Fruit fly (Drosophila melanogaster) whole organism, pupa: ENCODE results near the gene CG7548.

Experiments
- CG12605 ChIP-seq: fragments of 200-800 bp; sonication (Bioruptor generic); IDR thresholded peaks from 2 replicates; pipeline ENCODE4 v1.3.6; 2022; ENCODE audit warnings: missing biosample characterization, missing genetic modification characterization
- CG13204 ChIP-seq: fragments of 200-800 bp; sonication (Bioruptor generic); optimal IDR thresholded peaks from 2 replicates; lab custom pipeline; 2018; ENCODE audit warnings: missing biosample characterization, mild to moderate bottlenecking, missing genetic modification characterization, moderate library complexity
- CG14655 ChIP-seq: fragments of 200-800 bp; sonication (Bioruptor generic); optimal IDR thresholded peaks from 3 replicates; lab custom pipeline; 2017; ENCODE audit warnings: mild to moderate bottlenecking, missing biosample characterization, missing genetic modification reagents, missing genetic modification characterization
- CG15710 ChIP-seq: fragments of 200-800 bp; sonication (Bioruptor generic); optimal IDR thresholded peaks from 2 replicates; lab custom pipeline; 2018; ENCODE audit warnings: missing biosample characterization, mild to moderate bottlenecking, missing genetic modification characterization, moderate library complexity
- CG17806 ChIP-seq: fragments of 200-800 bp; sonication (Bioruptor generic); optimal IDR thresholded peaks from 2 replicates; lab custom pipeline; 2018; ENCODE audit warnings: missing biosample characterization, mild to moderate bottlenecking, missing genetic modification characterization, moderate library complexity
- EcR ChIP-seq: fragments of 200-800 bp; sonication (Bioruptor generic); optimal IDR thresholded peaks from 3 replicates; lab custom pipeline; 2019; ENCODE audit warnings: missing biosample characterization, missing genetic modification characterization, mild to moderate bottlenecking, moderate library complexity, missing genetic modification reagents
- Ets98B ChIP-seq: fragments of 200-800 bp; sonication (Bioruptor generic); IDR thresholded peaks from 2 replicates; pipeline ENCODE4 v1.3.6; 2022; ENCODE audit warnings: missing biosample characterization, missing genetic modification characterization
- Pif1A ChIP-seq: fragments of 200-800 bp; sonication (Bioruptor generic); optimal IDR thresholded peaks from 3 replicates; lab custom pipeline; 2016; ENCODE audit warnings: missing biosample characterization, missing genetic modification characterization
- Pif1B ChIP-seq: fragments of 200-800 bp; sonication (Bioruptor generic); optimal IDR thresholded peaks from 3 replicates; lab custom pipeline; 2016; ENCODE audit warnings: missing biosample characterization, missing genetic modification characterization
- Snoo ChIP-seq: fragments of 200-800 bp; sonication (Bioruptor generic); optimal IDR thresholded peaks from 3 replicates; lab custom pipeline; 2017; ENCODE audit warnings: missing biosample characterization, mild to moderate bottlenecking, missing genetic modification characterization, inconsistent platforms
- fd96Ca ChIP-seq: fragments of 200-800 bp; sonication (Bioruptor generic); IDR thresholded peaks from 3 replicates; pipeline ENCODE4 v1.3.6; 2022; ENCODE audit warnings: missing biosample characterization, missing genetic modification characterization
- gl ChIP-seq: fragments of 200-800 bp; sonication (Bioruptor generic); optimal IDR thresholded peaks from 2 replicates; lab custom pipeline; 2018; ENCODE audit warnings: missing biosample characterization, mild to moderate bottlenecking, missing genetic modification characterization

DNA sequence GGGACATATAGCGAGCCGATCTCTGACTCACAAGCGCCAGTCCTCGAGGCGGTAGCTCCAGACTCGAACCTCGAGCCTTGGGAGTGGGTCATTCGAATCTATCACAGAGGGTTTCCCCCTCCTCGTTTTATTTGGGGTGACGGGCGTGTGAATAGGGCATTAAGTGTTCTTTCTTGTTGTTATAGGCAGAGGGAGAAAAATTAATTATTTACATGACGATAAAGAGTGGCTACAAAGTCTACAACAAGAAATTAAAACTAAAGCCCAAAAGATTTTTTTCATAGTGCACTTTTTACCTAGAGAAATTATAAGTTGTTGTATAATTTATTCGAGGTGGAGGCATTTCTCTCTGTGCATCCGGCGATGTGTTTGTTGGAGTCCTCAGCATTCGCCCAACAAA lies 46.4 kb upstream of the CG7548 start:
- TF ChIP-seq Pif1A (GFP tag; lab: Kevin White, UChicago): no peak
- no peak for TF ChIP-seq gl (tag; lab: Kevin White, UChicago)
- TF ChIP-seq EcR (GFP tag; lab: Kevin White, UChicago): no peak
- no peak for TF ChIP-seq CG12605 (GFP tag; lab: Robert Waterston, UW)
- TF ChIP-seq CG15710: no peak
- TF ChIP-seq Pif1B (GFP tag; lab: Kevin White, UChicago): no peak
- no peak for TF ChIP-seq Snoo
- no peak for TF ChIP-seq fd96Ca
- no peak for TF ChIP-seq CG14655 (GFP tag; lab: Kevin White, UChicago)
- no peak for TF ChIP-seq CG13204 (GFP tag; lab: Kevin White, UChicago)
- 0 out of 2 replicates have a peak, but pooled peaks have one; percentile 10 for TF ChIP-seq Ets98B (GFP tag; lab: Robert Waterston, UW)
- TF ChIP-seq CG17806 (tag; lab: Kevin White, UChicago): no peak
